Fruit fly (Drosophila melanogaster) whole organism, embryonic: ENCODE data around the gene Sf3b1.

Source experiments
- Atf6 ChIP-seq: fragments of 200-800 bp; sonication (Bioruptor generic); IDR thresholded peaks from 2 replicates; pipeline ENCODE4 v1.3.6; 2022; ENCODE audit warnings: missing biosample characterization, missing genetic modification characterization
- BEAF-32 ChIP-seq: fragments of 200-800 bp; sonication (Bioruptor generic); optimal IDR thresholded peaks from 3 replicates; lab custom pipeline; 2017; ENCODE audit warnings: missing biosample characterization, missing genetic modification characterization, mild to moderate bottlenecking, moderate library complexity, missing genetic modification reagents
- CG10147 ChIP-seq: fragments of 200-800 bp; sonication (Bioruptor generic); optimal IDR thresholded peaks from 2 replicates; lab custom pipeline; 2019; ENCODE audit warnings: missing biosample characterization, mild to moderate bottlenecking, missing genetic modification characterization, moderate library complexity
- CG10431 ChIP-seq: fragments of 200-800 bp; sonication (Bioruptor generic); optimal IDR thresholded peaks from 3 replicates; lab custom pipeline; 2018; ENCODE audit warnings: missing biosample characterization, mild to moderate bottlenecking, missing genetic modification characterization
- CG10565 ChIP-seq: fragments of 200-800 bp; sonication (Bioruptor generic); optimal IDR thresholded peaks from 3 replicates; lab custom pipeline; 2016; ENCODE audit warnings: missing biosample characterization, mild to moderate bottlenecking, missing genetic modification characterization
- CG12391 ChIP-seq: fragments of 200-800 bp; sonication (Bioruptor generic); optimal IDR thresholded peaks from 3 replicates; lab custom pipeline; 2018; ENCODE audit warnings: missing biosample characterization, mild to moderate bottlenecking, missing genetic modification characterization, moderate library complexity
- CG12942 ChIP-seq: fragments of 200-800 bp; sonication (Bioruptor generic); optimal IDR thresholded peaks from 3 replicates; lab custom pipeline; 2016; ENCODE audit warnings: missing biosample characterization, missing genetic modification characterization
- CG14710 ChIP-seq: fragments of 200-800 bp; sonication (Bioruptor generic); optimal IDR thresholded peaks from 3 replicates; lab custom pipeline; 2019; ENCODE audit warnings: missing biosample characterization, mild to moderate bottlenecking, missing genetic modification characterization, moderate library complexity
- CG15601 ChIP-seq: fragments of 200-800 bp; sonication (Bioruptor generic); optimal IDR thresholded peaks from 3 replicates; lab custom pipeline; 2019; ENCODE audit warnings: missing biosample characterization, mild to moderate bottlenecking, missing genetic modification characterization, moderate library complexity
- CG17361 ChIP-seq: fragments of 200-800 bp; sonication (Bioruptor generic); IDR thresholded peaks from 3 replicates; pipeline ENCODE4 v1.3.6; 2022; ENCODE audit warnings: missing biosample characterization, missing genetic modification characterization
- CG2116 ChIP-seq: fragments of 200-800 bp; sonication (Bioruptor generic); optimal IDR thresholded peaks from 3 replicates; lab custom pipeline; 2018; ENCODE audit warnings: missing biosample characterization, mild to moderate bottlenecking, missing genetic modification characterization
- CG34422 ChIP-seq: fragments of 200-800 bp; sonication (Bioruptor generic); IDR thresholded peaks from 3 replicates; pipeline ENCODE4 v1.3.6; 2022; ENCODE audit warnings: missing biosample characterization, missing genetic modification characterization
- CG8388 ChIP-seq: fragments of 200-800 bp; sonication (Bioruptor generic); optimal IDR thresholded peaks from 2 replicates; lab custom pipeline; 2019; ENCODE audit warnings: missing biosample characterization, mild to moderate bottlenecking, missing genetic modification characterization, moderate library complexity
- CG9817 ChIP-seq: fragments of 200-800 bp; sonication (Bioruptor generic); optimal IDR thresholded peaks from 2 replicates; lab custom pipeline; 2018; ENCODE audit warnings: missing biosample characterization, mild to moderate bottlenecking, missing genetic modification characterization, moderate library complexity
- E2f2 ChIP-seq: fragments of 200-800 bp; sonication (Bioruptor generic); IDR thresholded peaks from 2 replicates; pipeline ENCODE4 v1.3.6; 2022; ENCODE audit warnings: missing biosample characterization, missing genetic modification characterization
- HLHmδ ChIP-seq: fragments of 200-800 bp; sonication (Bioruptor generic); optimal IDR thresholded peaks from 2 replicates; lab custom pipeline; 2018; ENCODE audit warnings: missing biosample characterization, mild to moderate bottlenecking, missing genetic modification characterization, moderate library complexity
- Myb ChIP-seq: fragments of 200-800 bp; sonication (Bioruptor generic); optimal IDR thresholded peaks from 2 replicates; lab custom pipeline; 2016; ENCODE audit warnings: missing biosample characterization, missing genetic modification characterization
- Oli ChIP-seq: fragments of 200-800 bp; sonication (Bioruptor generic); optimal IDR thresholded peaks from 2 replicates; lab custom pipeline; 2018; ENCODE audit warnings: missing biosample characterization, mild to moderate bottlenecking, missing genetic modification characterization, moderate library complexity
- Ravus ChIP-seq: fragments of 200-800 bp; sonication (Bioruptor generic); IDR thresholded peaks from 2 replicates; pipeline ENCODE4 v1.3.6; 2022; ENCODE audit warnings: missing biosample characterization, missing genetic modification characterization
- Sin3A ChIP-seq: fragments of >200 bp; optimal IDR thresholded peaks from 2 replicates; lab custom pipeline; 2018
- Sry-β ChIP-seq: fragments of 200-800 bp; sonication (Bioruptor generic); optimal IDR thresholded peaks from 2 replicates; lab custom pipeline; 2018; ENCODE audit warnings: missing biosample characterization, mild to moderate bottlenecking, missing genetic modification characterization, moderate library complexity
- Sry-δ ChIP-seq: fragments of 200-800 bp; sonication (Bioruptor generic); optimal IDR thresholded peaks from 2 replicates; lab custom pipeline; 2016; ENCODE audit warnings: missing biosample characterization, missing genetic modification characterization
- Stat92E ChIP-seq, 3 experiments: fragments of >200 bp in 2 of 3; fragments of 200-800 bp in 1 of 3; sonication (Bioruptor generic) in 1 of 3; optimal IDR thresholded peaks; 2 replicates each; lab custom pipeline; 2017 to 2019; ENCODE audit warnings: missing biosample characterization in 3 of 3, missing genetic modification characterization in 3 of 3, mild to moderate bottlenecking in 1 of 3, moderate library complexity in 1 of 3
- Trl ChIP-seq, 3 experiments: fragments of >200 bp in 2 of 3; fragments of 200-800 bp in 1 of 3; sonication (Bioruptor generic) in 1 of 3; optimal IDR thresholded peaks; 2 replicates in 1 of 3; 3 replicates in 2 of 3; lab custom pipeline; 2016 to 2017; ENCODE audit warnings: missing biosample characterization in 1 of 3, missing genetic modification characterization in 1 of 3
- YL-1 ChIP-seq: fragments of 200-800 bp; sonication (Bioruptor generic); optimal IDR thresholded peaks from 3 replicates; lab custom pipeline; 2017; ENCODE audit warnings: missing biosample characterization, mild to moderate bottlenecking, missing genetic modification characterization
- ac ChIP-seq: fragments of 200-800 bp; sonication (Bioruptor generic); optimal IDR thresholded peaks from 3 replicates; lab custom pipeline; 2017; ENCODE audit warnings: missing biosample characterization, mild to moderate bottlenecking, missing genetic modification characterization
- chinmo ChIP-seq: fragments of 200-800 bp; sonication (Bioruptor generic); IDR thresholded peaks from 4 replicates; pipeline ENCODE4 v1.3.6; 2022; ENCODE audit warnings: missing biosample characterization, missing genetic modification characterization; ENCODE audit not compliant: partially characterized antibody
- disco-r ChIP-seq: fragments of 200-800 bp; sonication (Bioruptor generic); optimal IDR thresholded peaks from 2 replicates; lab custom pipeline; 2016; ENCODE audit warnings: missing biosample characterization, missing genetic modification characterization
- dmrt11E ChIP-seq: fragments of 200-800 bp; sonication (Bioruptor generic); optimal IDR thresholded peaks from 3 replicates; lab custom pipeline; 2018; ENCODE audit warnings: missing biosample characterization, mild to moderate bottlenecking, missing genetic modification characterization, moderate library complexity
- esg ChIP-seq: fragments of 200-800 bp; sonication (Bioruptor generic); conservative IDR thresholded peaks from 2 replicates; pipeline ENCODE4 v1.3.6; 2022; ENCODE audit warnings: missing biosample characterization, missing genetic modification characterization
- fu2 ChIP-seq: fragments of 200-800 bp; sonication (Bioruptor generic); optimal IDR thresholded peaks from 2 replicates; lab custom pipeline; 2016; ENCODE audit warnings: missing biosample characterization, missing genetic modification characterization
- gfzf ChIP-seq: fragments of 200-800 bp; sonication (Bioruptor generic); optimal IDR thresholded peaks from 2 replicates; lab custom pipeline; 2016; ENCODE audit warnings: missing biosample characterization, mild to moderate bottlenecking, missing genetic modification characterization, moderate library complexity
- gsb-n ChIP-seq: fragments of 200-800 bp; sonication (Bioruptor generic); optimal IDR thresholded peaks from 3 replicates; lab custom pipeline; 2018; ENCODE audit warnings: missing biosample characterization, mild to moderate bottlenecking, missing genetic modification characterization
- her ChIP-seq: fragments of 200-800 bp; sonication (Bioruptor generic); optimal IDR thresholded peaks from 2 replicates; lab custom pipeline; 2016; ENCODE audit warnings: missing biosample characterization, missing genetic modification characterization
- jigr1 ChIP-seq: fragments of 200-800 bp; sonication (Bioruptor generic); IDR thresholded peaks from 3 replicates; pipeline ENCODE4 v1.3.6; 2022; ENCODE audit warnings: missing biosample characterization, missing genetic modification characterization
- lab ChIP-seq: fragments of 200-800 bp; sonication (Bioruptor generic); optimal IDR thresholded peaks from 3 replicates; lab custom pipeline; 2017; ENCODE audit warnings: missing biosample characterization, missing genetic modification characterization, mild to moderate bottlenecking, moderate library complexity, missing genetic modification reagents
- lov ChIP-seq, 2 experiments: fragments of 200-800 bp in 1 of 2; fragments of >200 bp in 1 of 2; sonication (Bioruptor generic) in 1 of 2; IDR thresholded peaks in 1 of 2; optimal IDR thresholded peaks in 1 of 2; 2 replicates in 1 of 2; 3 replicates in 1 of 2; pipeline versions ENCODE4 v1.3.6 to Lab custom; 2017 to 2022; ENCODE audit warnings: missing biosample characterization in 1 of 2, missing genetic modification characterization in 1 of 2
- mld ChIP-seq: fragments of 200-800 bp; sonication (Bioruptor generic); IDR thresholded peaks from 3 replicates; pipeline ENCODE4 v1.3.6; 2022; ENCODE audit warnings: missing biosample characterization, missing genetic modification characterization; ENCODE audit not compliant: partially characterized antibody
- nom ChIP-seq: fragments of 200-800 bp; sonication (Bioruptor generic); optimal IDR thresholded peaks from 2 replicates; lab custom pipeline; 2017; ENCODE audit warnings: missing biosample characterization, missing genetic modification characterization, mild to moderate bottlenecking, moderate library complexity, missing genetic modification reagents
- prd ChIP-seq, 3 experiments: fragments of >200 bp in 2 of 3; fragments of 200-800 bp in 1 of 3; sonication (Bioruptor generic) in 1 of 3; optimal IDR thresholded peaks in 2 of 3; IDR thresholded peaks in 1 of 3; 2 replicates in 2 of 3; 3 replicates in 1 of 3; pipeline versions ENCODE4 v1.3.6 to Lab custom; 2017 to 2022; ENCODE audit warnings: missing biosample characterization in 1 of 3, missing genetic modification characterization in 1 of 3
- repo ChIP-seq: fragments of 200-800 bp; sonication (Bioruptor generic); optimal IDR thresholded peaks from 2 replicates; lab custom pipeline; 2016; ENCODE audit warnings: missing biosample characterization, missing genetic modification characterization
- salm ChIP-seq: fragments of 200-800 bp; sonication (Bioruptor generic); optimal IDR thresholded peaks from 2 replicates; lab custom pipeline; 2018; ENCODE audit warnings: missing biosample characterization, mild to moderate bottlenecking, missing genetic modification characterization
- slbo ChIP-seq: fragments of 200-800 bp; sonication (Bioruptor generic); IDR thresholded peaks from 2 replicates; pipeline ENCODE4 v1.3.6; 2022; ENCODE audit warnings: missing biosample characterization, missing genetic modification characterization
- sqz ChIP-seq: fragments of 200-800 bp; sonication (Bioruptor generic); optimal IDR thresholded peaks from 3 replicates; lab custom pipeline; 2018; ENCODE audit warnings: missing biosample characterization, mild to moderate bottlenecking, missing genetic modification characterization
- ttk ChIP-seq: fragments of 200-800 bp; sonication (Bioruptor generic); IDR thresholded peaks from 2 replicates; pipeline ENCODE4 v2.1.2; 2022; ENCODE audit warnings: missing biosample characterization, missing genetic modification characterization
- zen2 ChIP-seq: fragments of 200-800 bp; sonication (Bioruptor generic); IDR thresholded peaks from 3 replicates; pipeline ENCODE4 v1.3.6; 2022; ENCODE audit warnings: missing biosample characterization, missing genetic modification characterization; ENCODE audit not compliant: partially characterized antibody

The Sf3b1 gene

dm6 chr2L:523165-523835 is 44.8 kb upstream of the Sf3b1 start (continued):
- TF ChIP-seq CG8388 (no peak), CG15601 (tag; lab: Kevin White, UChicago) (peak; percentile 6), repo (GFP tag; lab: Kevin White, UChicago) (no peak), E2f2 (GFP tag; lab: Robert Waterston, UW) (peak; percentile 22; the same call in 1 of the 2 replicates), CG10431 (GFP tag; lab: Kevin White, UChicago) (no peak), gfzf (GFP tag; lab: Kevin White, UChicago) (no peak), BEAF-32 (GFP tag; lab: Kevin White, UChicago) (no peak), salm (tag; lab: Kevin White, UChicago) (no peak), Oli (tag; lab: Kevin White, UChicago) (no peak), Sry-β (no peak), sqz (peak; percentile 42), YL-1 (GFP tag; lab: Kevin White, UChicago) (no peak), CG2116 (GFP tag; lab: Kevin White, UChicago) (no peak), nom (GFP tag; lab: Kevin White, UChicago) (peak; percentile 50), disco-r (no peak), HLHmδ (peak; percentile 61), slbo (GFP tag; lab: Robert Waterston, UW) (peak; percentile 23; the same call in 1 of the 2 replicates), CG12391 (no peak), Atf6 (GFP tag; lab: Robert Waterston, UW) (peak; percentile 62; the same call in 1 of the 2 replicates), jigr1 (GFP tag; lab: Robert Waterston, UW) (no peak), Ravus (GFP tag; lab: Robert Waterston, UW) (no peak), Sin3A (lab: Kevin White, UChicago) (no peak), CG12942 (GFP tag; lab: Kevin White, UChicago) (no peak), fu2 (GFP tag; lab: Kevin White, UChicago) (no peak), zen2 (GFP tag; lab: Robert Waterston, UW) (peak; percentile 73), CG14710 (tag; lab: Kevin White, UChicago) (peak; percentile 25), Trl (optimal IDR thresholded peaks at IDR 0.05; lab: Kevin White, UChicago) (peak; percentile 52 to 75), Trl (GFP tag; optimal IDR thresholded peaks at IDR 0.05; lab: Kevin White, UChicago) (peak; percentile 63), CG17361 (GFP tag; lab: Robert Waterston, UW) (no peak), CG10147 (GFP tag; lab: Kevin White, UChicago) (peak; percentile 36), dmrt11E (tag; lab: Kevin White, UChicago) (no peak), chinmo (peak; percentile 92; the same call in 2 of the 4 replicates), CG10565 (no peak), her (GFP tag; lab: Kevin White, UChicago) (peak; percentile 81), esg (no peak), mld (0 out of 3 replicates have a peak, but pooled peaks have one; percentile 51), ac (peak; percentile 23), Stat92E (GFP tag; optimal IDR thresholded peaks at IDR 0.05; lab: Kevin White, UChicago) (peak in 1 of 3 experiments; percentile 20), gsb-n (tag; lab: Kevin White, UChicago) (peak; percentile 20), CG9817 (tag; lab: Kevin White, UChicago) (peak; percentile 1), Sry-δ (GFP tag; lab: Kevin White, UChicago) (no peak), lov (optimal IDR thresholded peaks at IDR 0.05; lab: Kevin White, UChicago) (no peak), lov (GFP tag; IDR thresholded peaks at IDR 0.05; lab: Robert Waterston, UW) (0 out of 3 replicates have a peak, but pooled peaks have one; percentile 13), ttk (GFP tag; lab: Robert Waterston, UW) (no peak), Myb (GFP tag; lab: Kevin White, UChicago) (no peak), lab (GFP tag; lab: Kevin White, UChicago) (peak; percentile 41), CG34422 (GFP tag; lab: Robert Waterston, UW) (peak; percentile 92), prd (optimal IDR thresholded peaks at IDR 0.05; lab: Kevin White, UChicago) (no peak), prd (GFP tag; IDR thresholded peaks at IDR 0.05; lab: Robert Waterston, UW) (0 out of 3 replicates have a peak, but pooled peaks have one; percentile 25)
